Worm (Caenorhabditis elegans): ENCODE measurements around the gene D1014.7.

ce11 chrV:8169150-8169549, 51.1 kb downstream of the D1014.7 start:
- TF ChIP-seq nfya-1 (tag; optimal IDR thresholded peaks at IDR 0.05; ENCODE audit: insufficient read depth) (no peak), zag-1 (tag; optimal IDR thresholded peaks at IDR 0.05) (no peak), unc-62 (GFP tag; optimal IDR thresholded peaks at IDR 0.05) (no peak), aly-2 (tag; optimal IDR thresholded peaks at IDR 0.05) (no peak), ztf-4 (tag; optimal IDR thresholded peaks at IDR 0.05) (no peak), R02D3.7 (tag; optimal IDR thresholded peaks at IDR 0.05) (no peak)

Data from whole organism, L3 larva.